Worm (Caenorhabditis elegans): ENCODE data around the gene C08B6.11.

ce11 chrV:10086141-10086540, 21.3 kb upstream of the C08B6.11 start:
- TF ChIP-seq nhr-71 (tag; optimal IDR thresholded peaks at IDR 0.05), result no peak
- TF ChIP-seq nhr-76 (tag; optimal IDR thresholded peaks at IDR 0.05), result no peak
- no peak for TF ChIP-seq lir-3 (tag; optimal IDR thresholded peaks at IDR 0.05; ENCODE audit: poor library complexity)
